Fruit fly (Drosophila melanogaster): Measurements from ENCODE around the gene roq.

- no peak for TF ChIP-seq psq (optimal IDR thresholded peaks at IDR 0.05)
- no peak for TF ChIP-seq Dll (optimal IDR thresholded peaks at IDR 0.05)
- TF ChIP-seq usp (GFP tag; optimal IDR thresholded peaks at IDR 0.05): no peak
- no peak for TF ChIP-seq pan (optimal IDR thresholded peaks at IDR 0.05)
- no peak for TF ChIP-seq CG8478 (optimal IDR thresholded peaks at IDR 0.05)
- no peak for TF ChIP-seq EcR (GFP tag; optimal IDR thresholded peaks at IDR 0.05)
These were observed 19.1 kb downstream of the roq start, which contains the start of gene ringer for dm6 chr3L:16359219-16359748.
